Worm (Caenorhabditis elegans): ENCODE results near the gene unc-47.
A peak's percentile ranks its signal among the peaks of the same experiment; 100 is the strongest.
"Not testable (repeated sequence)": the region's sequence is repeated elsewhere in the genome, so short reads cannot be mapped to it uniquely, and the experiment has no call there.

unc-47 gene

ce11 chrIII:10186160-10186559, at the start of gene unc-47:
unc-47 (minus strand) TSS chrIII:10186260.
- TF ChIP-seq blmp-1 (tag; optimal IDR thresholded peaks at IDR 0.05) (no peak), tbx-8 (GFP tag; optimal IDR thresholded peaks at IDR 0.05) (no peak), sem-2 (GFP tag; optimal IDR thresholded peaks at IDR 0.05) (no peak), snpc-4 (tag; optimal IDR thresholded peaks at IDR 0.05) (no peak), ham-2 (GFP tag; optimal IDR thresholded peaks at IDR 0.05) (no peak), lin-13 (tag; optimal IDR thresholded peaks at IDR 0.05) (no peak), ztf-11 (tag; optimal IDR thresholded peaks at IDR 0.05) (no peak), pha-4 (tag; optimal IDR thresholded peaks at IDR 0.05) (no peak), sptf-1 (tag; optimal IDR thresholded peaks at IDR 0.05) (no peak), cnd-1 (tag; optimal IDR thresholded peaks at IDR 0.05) (no peak), mep-1 (tag; optimal IDR thresholded peaks at IDR 0.05) (no peak), ceh-43 (GFP tag; optimal IDR thresholded peaks at IDR 0.05) (no peak), bed-3 (GFP tag; optimal IDR thresholded peaks at IDR 0.05) (no peak), lsy-2 (tag; optimal IDR thresholded peaks at IDR 0.05) (no peak), ces-1 (GFP tag; optimal IDR thresholded peaks at IDR 0.05) (no peak), flh-1 (GFP tag; optimal IDR thresholded peaks at IDR 0.05) (no peak), zip-8 (tag; optimal IDR thresholded peaks at IDR 0.05) (no peak)

DNA sequence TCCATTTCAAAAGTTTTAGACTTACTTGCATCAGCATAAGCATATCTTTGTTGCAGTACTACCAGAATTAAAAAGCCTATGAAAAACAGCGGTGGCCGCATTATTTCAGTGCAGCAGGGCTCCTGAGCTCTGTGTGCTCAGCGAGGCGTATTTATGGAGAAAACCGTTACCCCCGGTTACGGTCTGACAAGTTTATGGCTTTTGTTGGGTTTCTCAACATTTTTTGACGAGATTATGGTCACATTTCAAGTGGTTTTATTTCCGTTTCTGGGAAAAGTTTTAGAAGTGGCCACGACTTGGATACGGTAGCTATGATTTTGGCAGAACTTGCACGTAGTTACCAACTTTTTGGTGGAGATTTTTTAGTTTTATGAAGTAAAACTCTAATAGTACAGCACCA, 47.9 kb upstream of the unc-47 start, which contains the start of gene paml-1:
Gene paml-1, minus strand, starts transcription at position 101 of the 400 bp plus-strand sequence.
- TF ChIP-seq nhr-2 (tag; optimal IDR thresholded peaks at IDR 0.05) (no peak), bed-3 (GFP tag; optimal IDR thresholded peaks at IDR 0.05) (no peak), hlh-1 (tag; optimal IDR thresholded peaks at IDR 0.05) (no peak)

- TF ChIP-seq lin-13 (tag; optimal IDR thresholded peaks at IDR 0.05), result no peak
- TF ChIP-seq unc-62 (GFP tag; optimal IDR thresholded peaks at IDR 0.05), result no peak
- no peak for TF ChIP-seq ztf-11 (tag; optimal IDR thresholded peaks at IDR 0.05)
- no peak for TF ChIP-seq sem-2 (GFP tag; optimal IDR thresholded peaks at IDR 0.05)
- TF ChIP-seq mep-1 (tag; optimal IDR thresholded peaks at IDR 0.05), result no peak
- TF ChIP-seq snpc-4 (tag; optimal IDR thresholded peaks at IDR 0.05), result no peak
- TF ChIP-seq ceh-43 (GFP tag; optimal IDR thresholded peaks at IDR 0.05), result no peak
Measured at ce11 chrIII:10231641-10232040, 45.6 kb upstream of the unc-47 start.

ce11 chrIII:10221860-10222259, 35.8 kb upstream of the unc-47 start, which contains the start of gene Y70G10A.4:
Y70G10A.4 (plus strand) TSS chrIII:10222160.
- not testable (repeated sequence) for TF ChIP-seq lsy-2 (tag; optimal IDR thresholded peaks at IDR 0.05); ceh-83 (GFP tag; optimal IDR thresholded peaks at IDR 0.05); pha-4 (tag; optimal IDR thresholded peaks at IDR 0.05)

- TF ChIP-seq lsy-2 (tag; optimal IDR thresholded peaks at IDR 0.05) (peak; percentile 99), mab-5 (tag; optimal IDR thresholded peaks at IDR 0.05) (no peak), elt-3 (tag; optimal IDR thresholded peaks at IDR 0.05) (no peak), mep-1 (tag; optimal IDR thresholded peaks at IDR 0.05) (peak; percentile 88), ceh-43 (GFP tag; optimal IDR thresholded peaks at IDR 0.05) (no peak), ces-1 (GFP tag; optimal IDR thresholded peaks at IDR 0.05) (peak; percentile 83), M03D4.4 (tag; optimal IDR thresholded peaks at IDR 0.05) (no peak), hlh-1 (tag; optimal IDR thresholded peaks at IDR 0.05) (peak; percentile 39), flh-1 (GFP tag; optimal IDR thresholded peaks at IDR 0.05) (no peak), nhr-12 (tag; optimal IDR thresholded peaks at IDR 0.05) (no peak), nhr-237 (tag; optimal IDR thresholded peaks at IDR 0.05) (peak; percentile 60), unc-62 (GFP tag; optimal IDR thresholded peaks at IDR 0.05) (peak; percentile 3), pha-4 (tag; optimal IDR thresholded peaks at IDR 0.05) (peak; percentile 49), lin-13 (tag; optimal IDR thresholded peaks at IDR 0.05) (peak; percentile 63), drap-1 (GFP tag; optimal IDR thresholded peaks at IDR 0.05) (no peak), nhr-2 (tag; optimal IDR thresholded peaks at IDR 0.05) (no peak), sptf-1 (tag; optimal IDR thresholded peaks at IDR 0.05) (no peak), unc-120 (tag; optimal IDR thresholded peaks at IDR 0.05; ENCODE audit: poor library complexity, severe bottlenecking) (peak; percentile 1), ztf-11 (tag; optimal IDR thresholded peaks at IDR 0.05) (no peak)
Measured at ce11 chrIII:10218587-10218986, 32.5 kb upstream of the unc-47 start, which contains the start of the genes rde-4 and cox-14. rde-4 (minus strand) TSS chrIII:10218646. cox-14 (plus strand) TSS chrIII:10218942.

DNA sequence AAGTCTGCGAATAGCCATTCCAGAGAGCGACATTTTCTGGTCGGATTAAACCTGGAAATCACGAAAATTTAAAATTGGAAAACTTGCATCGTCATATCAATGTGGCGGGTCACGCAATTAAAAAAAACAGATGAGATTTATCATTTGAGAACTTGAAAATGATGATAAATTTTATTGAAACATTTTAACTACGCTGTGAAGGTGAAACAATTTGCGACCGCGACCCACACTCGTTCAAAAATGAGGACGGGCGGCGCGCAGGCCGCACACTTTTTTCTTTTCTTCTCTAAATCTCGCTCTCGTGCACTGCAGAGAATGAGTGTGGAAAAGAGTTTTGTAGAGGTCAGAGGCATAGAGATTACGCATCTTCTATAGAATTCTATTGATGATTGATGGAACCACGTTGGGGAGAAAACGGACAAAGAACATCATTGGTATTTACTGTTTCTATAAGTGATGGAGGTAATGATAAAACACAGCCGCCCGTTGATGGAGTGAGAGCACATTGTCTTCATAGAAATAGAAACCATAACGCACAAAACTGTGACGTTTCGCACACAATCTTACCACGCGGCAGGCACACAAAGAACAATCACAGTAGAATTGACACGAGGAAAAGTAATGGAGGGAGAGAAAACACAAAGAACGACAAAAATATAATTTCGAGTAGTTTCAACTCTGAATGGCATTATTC, 30.7 kb upstream of the unc-47 start, which contains the start of gene cts-1:
Gene cts-1, minus strand, starts transcription at position 51 of the 694 bp plus-strand sequence.
- TF ChIP-seq lin-32 (GFP tag; optimal IDR thresholded peaks at IDR 0.05) (no peak), bed-3 (GFP tag; optimal IDR thresholded peaks at IDR 0.05) (no peak), tbx-8 (GFP tag; optimal IDR thresholded peaks at IDR 0.05) (no peak), ham-2 (GFP tag; optimal IDR thresholded peaks at IDR 0.05) (no peak), mep-1 (tag; optimal IDR thresholded peaks at IDR 0.05) (peak; percentile 49), ztf-11 (tag; optimal IDR thresholded peaks at IDR 0.05) (no peak), unc-39 (tag; optimal IDR thresholded peaks at IDR 0.05) (no peak), nhr-28 (tag; optimal IDR thresholded peaks at IDR 0.05) (no peak), nhr-2 (tag; optimal IDR thresholded peaks at IDR 0.05) (no peak), cnd-1 (tag; optimal IDR thresholded peaks at IDR 0.05) (no peak), elt-3 (tag; optimal IDR thresholded peaks at IDR 0.05) (no peak), lin-13 (tag; optimal IDR thresholded peaks at IDR 0.05) (peak; percentile 2), sptf-1 (tag; optimal IDR thresholded peaks at IDR 0.05) (peak; percentile 40), sem-2 (GFP tag; optimal IDR thresholded peaks at IDR 0.05) (no peak), drap-1 (GFP tag; optimal IDR thresholded peaks at IDR 0.05) (no peak), zip-8 (tag; optimal IDR thresholded peaks at IDR 0.05) (no peak), snpc-4 (tag; optimal IDR thresholded peaks at IDR 0.05) (no peak), nhr-237 (tag; optimal IDR thresholded peaks at IDR 0.05) (peak; percentile 46), mab-5 (tag; optimal IDR thresholded peaks at IDR 0.05) (no peak), unc-120 (tag; optimal IDR thresholded peaks at IDR 0.05; ENCODE audit: poor library complexity, severe bottlenecking) (peak; percentile 58), hlh-1 (tag; optimal IDR thresholded peaks at IDR 0.05) (peak; percentile 23), mls-2 (tag; optimal IDR thresholded peaks at IDR 0.05) (no peak), flh-1 (GFP tag; optimal IDR thresholded peaks at IDR 0.05) (no peak), lsy-2 (tag; optimal IDR thresholded peaks at IDR 0.05) (peak; percentile 76), ceh-39 (tag; optimal IDR thresholded peaks at IDR 0.05) (no peak), nhr-12 (tag; optimal IDR thresholded peaks at IDR 0.05) (no peak), M03D4.4 (tag; optimal IDR thresholded peaks at IDR 0.05) (peak; percentile 42), ceh-83 (GFP tag; optimal IDR thresholded peaks at IDR 0.05) (no peak), pha-4 (tag; optimal IDR thresholded peaks at IDR 0.05) (no peak)
